Worm (Caenorhabditis elegans) whole organism, L3 larva: ENCODE data around the gene tbx-31.
"Not testable (repeated sequence)": the region's sequence is repeated elsewhere in the genome, so short reads cannot be mapped to it uniquely, and the experiment has no call there.

Source experiments
- R02D3.7 ChIP-seq: fragments of 150-350 bp; optimal IDR thresholded peaks from 2 replicates; lab custom pipeline; 2014; ENCODE audit warnings: missing biosample characterization, missing genetic modification characterization
- egl-5 ChIP-seq: fragments of 150-350 bp; optimal IDR thresholded peaks from 2 replicates; lab custom pipeline; 2017; ENCODE audit warnings: missing biosample characterization, missing genetic modification reagents, missing genetic modification characterization, inconsistent platforms
- lin-39 ChIP-seq: fragments of 150-350 bp; optimal IDR thresholded peaks from 2 replicates; lab custom pipeline; 2018; ENCODE audit warnings: missing biosample characterization, missing genetic modification reagents, missing genetic modification characterization
- mdl-1 ChIP-seq: fragments of 150-350 bp; optimal IDR thresholded peaks from 2 replicates; lab custom pipeline; 2014; ENCODE audit warnings: missing biosample characterization, missing genetic modification characterization
- nhr-77 ChIP-seq: fragments of 150-350 bp; optimal IDR thresholded peaks from 2 replicates; lab custom pipeline; 2014; ENCODE audit warnings: missing biosample characterization, missing genetic modification characterization
- sea-2 ChIP-seq: fragments of 150-350 bp; sonication (generic microtip); optimal IDR thresholded peaks from 4 replicates; lab custom pipeline; 2014; ENCODE audit warnings: missing biosample characterization, missing genetic modification reagents, missing genetic modification characterization
- snpc-4 ChIP-seq: fragments of 150-350 bp; optimal IDR thresholded peaks from 2 replicates; lab custom pipeline; 2014; ENCODE audit warnings: missing biosample characterization, missing genetic modification characterization

DNA sequence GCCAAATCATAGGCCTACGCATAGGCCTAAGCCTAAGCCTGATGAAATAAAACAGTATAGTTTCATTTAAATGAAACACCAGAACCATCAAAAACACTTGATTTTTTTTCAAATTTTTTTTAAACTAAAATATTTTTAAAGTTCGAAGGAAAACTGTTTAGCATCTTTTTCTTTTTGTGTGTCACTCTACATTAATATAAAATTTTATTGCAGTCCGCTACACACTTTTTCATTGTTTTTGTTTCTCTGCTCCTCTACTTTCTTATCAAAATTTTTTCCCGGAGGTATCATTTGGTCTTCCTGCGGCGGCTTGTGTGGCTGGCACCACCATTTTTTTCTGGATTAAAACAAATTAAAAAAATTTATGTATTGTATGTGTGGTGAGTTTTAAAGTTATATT lies 13.1 kb upstream of the tbx-31 start, which contains the start of gene C36C9.11:
- not testable (repeated sequence) for TF ChIP-seq nhr-77 (tag; lab: Kevin White, UChicago); R02D3.7 (tag; lab: Kevin White, UChicago); lin-39 (tag; lab: Kevin White, UChicago); mdl-1; sea-2; snpc-4; egl-5 (tag; lab: Kevin White, UChicago)
